Fruit fly (Drosophila melanogaster) whole organism, embryonic: Measurements from ENCODE around the gene Crg-1.

Experiments used
- Bdp1 ChIP-seq: fragments of 200-800 bp; sonication (Bioruptor generic); optimal IDR thresholded peaks from 3 replicates; lab custom pipeline; 2016; ENCODE audit warnings: missing biosample characterization, missing genetic modification characterization
- BtbVII ChIP-seq: fragments of 200-800 bp; sonication (Bioruptor generic); optimal IDR thresholded peaks from 3 replicates; lab custom pipeline; 2017; ENCODE audit warnings: missing biosample characterization, mild to moderate bottlenecking, missing genetic modification characterization
- CG14050 ChIP-seq: fragments of 200-800 bp; sonication (Bioruptor generic); IDR thresholded peaks from 3 replicates; pipeline ENCODE4 v1.3.6; 2022; ENCODE audit warnings: missing biosample characterization, missing genetic modification characterization
- CG15073 ChIP-seq: fragments of 200-800 bp; sonication (Bioruptor generic); optimal IDR thresholded peaks from 2 replicates; lab custom pipeline; 2016; ENCODE audit warnings: missing biosample characterization, missing genetic modification characterization
- CG18011 ChIP-seq: fragments of 200-800 bp; sonication (Bioruptor generic); optimal IDR thresholded peaks from 2 replicates; lab custom pipeline; 2017; ENCODE audit warnings: missing biosample characterization, missing genetic modification characterization, mild to moderate bottlenecking, moderate library complexity, missing genotype
- CG2129 ChIP-seq: fragments of 200-800 bp; sonication (Bioruptor generic); IDR thresholded peaks from 2 replicates; pipeline ENCODE4 v1.3.6; 2022; ENCODE audit warnings: missing biosample characterization, missing genetic modification characterization; ENCODE audit not compliant: partially characterized antibody
- CG2199 ChIP-seq: fragments of 200-800 bp; sonication (Bioruptor generic); IDR thresholded peaks from 3 replicates; pipeline ENCODE4 v1.3.6; 2022; ENCODE audit warnings: missing biosample characterization, missing genetic modification characterization
- CG2875 ChIP-seq: fragments of 200-800 bp; sonication (Bioruptor generic); optimal IDR thresholded peaks from 2 replicates; lab custom pipeline; 2017; ENCODE audit warnings: missing biosample characterization, mild to moderate bottlenecking, missing genetic modification characterization, missing genetic modification reagents
- CG30020 ChIP-seq: fragments of 200-800 bp; optimal IDR thresholded peaks from 2 replicates; lab custom pipeline; 2019; ENCODE audit warnings: missing biosample characterization, mild to moderate bottlenecking, missing genetic modification characterization, moderate library complexity
- CG4360 ChIP-seq: fragments of 200-800 bp; sonication (Bioruptor generic); IDR thresholded peaks from 2 replicates; pipeline ENCODE4 v1.3.6; 2022; ENCODE audit warnings: missing biosample characterization, missing genetic modification characterization
- CG4404 ChIP-seq: fragments of 200-800 bp; sonication (Bioruptor generic); IDR thresholded peaks from 2 replicates; pipeline ENCODE4 v1.3.6; 2022; ENCODE audit warnings: missing biosample characterization, missing genetic modification characterization
- CG5180 ChIP-seq: fragments of 200-800 bp; sonication (Bioruptor generic); optimal IDR thresholded peaks from 3 replicates; lab custom pipeline; 2017; ENCODE audit warnings: missing biosample characterization, missing genetic modification characterization, mild to moderate bottlenecking, moderate library complexity, missing genetic modification reagents
- CG7786 ChIP-seq: fragments of 200-800 bp; sonication (Bioruptor generic); optimal IDR thresholded peaks from 2 replicates; lab custom pipeline; 2016; ENCODE audit warnings: missing biosample characterization, missing genetic modification characterization
- CG8765 ChIP-seq: fragments of 200-800 bp; sonication (Bioruptor generic); IDR thresholded peaks from 2 replicates; pipeline ENCODE4 v1.3.6; 2022; ENCODE audit warnings: missing biosample characterization, missing genetic modification characterization
- CG9437 ChIP-seq: fragments of 200-800 bp; sonication (Bioruptor generic); optimal IDR thresholded peaks from 2 replicates; lab custom pipeline; 2018; ENCODE audit warnings: missing biosample characterization, mild to moderate bottlenecking, missing genetic modification characterization
- CoRest ChIP-seq: fragments of 200-800 bp; sonication (Bioruptor generic); optimal IDR thresholded peaks from 3 replicates; lab custom pipeline; 2018; ENCODE audit warnings: missing biosample characterization, mild to moderate bottlenecking, missing genetic modification characterization, moderate library complexity
- D19A ChIP-seq: fragments of 200-800 bp; optimal IDR thresholded peaks from 3 replicates; lab custom pipeline; 2019; ENCODE audit warnings: missing biosample characterization, mild to moderate bottlenecking, missing genetic modification characterization, moderate library complexity
- Hr3 ChIP-seq: fragments of 200-800 bp; sonication (Bioruptor generic); optimal IDR thresholded peaks from 3 replicates; lab custom pipeline; 2016; ENCODE audit warnings: missing biosample characterization, missing genetic modification characterization
- MBD-R2 ChIP-seq: fragments of 200-800 bp; sonication (Bioruptor generic); IDR thresholded peaks from 2 replicates; pipeline ENCODE4 v1.3.6; 2022; ENCODE audit warnings: missing biosample characterization, missing genetic modification characterization
- Med ChIP-seq: fragments of 200-800 bp; sonication (Bioruptor generic); peaks from one replicate; lab custom pipeline; 2016; ENCODE audit warnings: missing biosample characterization, missing genetic modification characterization, mild to moderate bottlenecking, inconsistent platforms, moderate library complexity
- Oaz ChIP-seq: fragments of 200-800 bp; sonication (Bioruptor generic); IDR thresholded peaks from 2 replicates; pipeline ENCODE4 v1.3.6; 2022; ENCODE audit warnings: missing biosample characterization, missing genetic modification characterization
- Rfx ChIP-seq: fragments of 200-800 bp; sonication (Bioruptor generic); IDR thresholded peaks from 2 replicates; pipeline ENCODE4 v1.3.6; 2022; ENCODE audit warnings: missing biosample characterization, missing genetic modification characterization
- Side ChIP-seq: fragments of 200-800 bp; sonication (Bioruptor generic); optimal IDR thresholded peaks from 2 replicates; lab custom pipeline; 2016; ENCODE audit warnings: missing biosample characterization, missing genetic modification characterization
- ap ChIP-seq: fragments of 200-800 bp; sonication (Bioruptor generic); IDR thresholded peaks from 2 replicates; pipeline ENCODE4 v1.3.6; 2022; ENCODE audit warnings: missing biosample characterization, missing genetic modification characterization
- ase ChIP-seq: fragments of 200-800 bp; sonication (Bioruptor generic); IDR thresholded peaks from 3 replicates; pipeline ENCODE4 v1.3.6; 2022; ENCODE audit warnings: missing biosample characterization, missing genetic modification characterization
- bcd ChIP-seq: fragments of 200-800 bp; sonication (Bioruptor generic); optimal IDR thresholded peaks from 2 replicates; lab custom pipeline; 2017; ENCODE audit warnings: missing biosample characterization, mild to moderate bottlenecking, missing genetic modification characterization
- cg ChIP-seq: fragments of 200-800 bp; sonication (Bioruptor generic); optimal IDR thresholded peaks from 3 replicates; lab custom pipeline; 2019; ENCODE audit warnings: missing biosample characterization, mild to moderate bottlenecking, missing genetic modification characterization, moderate library complexity
- corto ChIP-seq: fragments of 200-800 bp; sonication (Bioruptor generic); optimal IDR thresholded peaks from 2 replicates; lab custom pipeline; 2016; ENCODE audit warnings: missing biosample characterization, mild to moderate bottlenecking, missing genetic modification characterization, moderate library complexity
- crp ChIP-seq, 2 experiments: fragments of 200-800 bp; sonication (Bioruptor generic); optimal IDR thresholded peaks; 2 replicates in 1 of 2; 3 replicates in 1 of 2; lab custom pipeline; 2017; ENCODE audit warnings: missing biosample characterization in 2 of 2, missing genetic modification characterization in 2 of 2, mild to moderate bottlenecking in 1 of 2, moderate library complexity in 1 of 2
- cwo ChIP-seq: fragments of 200-800 bp; sonication (Bioruptor generic); optimal IDR thresholded peaks from 3 replicates; lab custom pipeline; 2017; ENCODE audit warnings: missing biosample characterization, missing genetic modification characterization, mild to moderate bottlenecking, moderate library complexity, missing genetic modification reagents
- dm ChIP-seq: fragments of 200-800 bp; sonication (Bioruptor generic); optimal IDR thresholded peaks from 3 replicates; lab custom pipeline; 2016; ENCODE audit warnings: missing biosample characterization, missing genetic modification characterization
- dmrt11E ChIP-seq: fragments of 200-800 bp; sonication (Bioruptor generic); optimal IDR thresholded peaks from 3 replicates; lab custom pipeline; 2018; ENCODE audit warnings: missing biosample characterization, mild to moderate bottlenecking, missing genetic modification characterization, moderate library complexity
- dpn ChIP-seq, 2 experiments: fragments of 200-800 bp; sonication (Bioruptor generic); optimal IDR thresholded peaks; 3 replicates each; lab custom pipeline; 2016; ENCODE audit warnings: missing biosample characterization in 2 of 2, missing genetic modification characterization in 2 of 2
- ems ChIP-seq: fragments of 200-800 bp; sonication (Bioruptor generic); optimal IDR thresholded peaks from 3 replicates; lab custom pipeline; 2016; ENCODE audit warnings: missing biosample characterization, missing genetic modification characterization
- fd64A ChIP-seq: fragments of 200-800 bp; sonication (Bioruptor generic); optimal IDR thresholded peaks from 3 replicates; lab custom pipeline; 2018; ENCODE audit warnings: missing biosample characterization, mild to moderate bottlenecking, missing genetic modification characterization
- grau ChIP-seq: fragments of 200-800 bp; optimal IDR thresholded peaks from 3 replicates; lab custom pipeline; 2019; ENCODE audit warnings: missing biosample characterization, mild to moderate bottlenecking, missing genetic modification characterization, moderate library complexity
- hbn ChIP-seq: fragments of 200-800 bp; sonication (Bioruptor generic); IDR thresholded peaks from 2 replicates; pipeline ENCODE4 v1.3.6; 2022; ENCODE audit warnings: missing biosample characterization, missing genetic modification characterization; ENCODE audit not compliant: partially characterized antibody
- mirr ChIP-seq: fragments of 200-800 bp; sonication (Bioruptor generic); optimal IDR thresholded peaks from 3 replicates; lab custom pipeline; 2018; ENCODE audit warnings: missing biosample characterization, mild to moderate bottlenecking, missing genetic modification characterization
- phol ChIP-seq: fragments of 200-800 bp; sonication (Bioruptor generic); optimal IDR thresholded peaks from 3 replicates; lab custom pipeline; 2018; ENCODE audit warnings: missing biosample characterization, mild to moderate bottlenecking, missing genetic modification characterization, moderate library complexity
- prd ChIP-seq, 3 experiments: fragments of >200 bp in 2 of 3; fragments of 200-800 bp in 1 of 3; sonication (Bioruptor generic) in 1 of 3; optimal IDR thresholded peaks in 2 of 3; IDR thresholded peaks in 1 of 3; 2 replicates in 2 of 3; 3 replicates in 1 of 3; pipeline versions ENCODE4 v1.3.6 to Lab custom; 2017 to 2022; ENCODE audit warnings: missing biosample characterization in 1 of 3, missing genetic modification characterization in 1 of 3
- psq ChIP-seq: fragments of 200-800 bp; sonication (Bioruptor generic); optimal IDR thresholded peaks from 2 replicates; lab custom pipeline; 2017; ENCODE audit warnings: missing biosample characterization, missing genetic modification characterization
- ranshi ChIP-seq: fragments of 200-800 bp; sonication (Bioruptor generic); IDR thresholded peaks from 2 replicates; pipeline ENCODE4 v1.3.6; 2022; ENCODE audit warnings: missing biosample characterization, missing genetic modification characterization
- slou ChIP-seq: fragments of 200-800 bp; sonication (Bioruptor generic); optimal IDR thresholded peaks from 3 replicates; lab custom pipeline; 2016; ENCODE audit warnings: missing biosample characterization, missing genetic modification characterization
- sr ChIP-seq: fragments of 200-800 bp; sonication (Bioruptor generic); IDR thresholded peaks from 3 replicates; pipeline ENCODE4 v1.3.6; 2022; ENCODE audit warnings: missing biosample characterization, missing genetic modification characterization
- trh ChIP-seq: fragments of 200-800 bp; sonication (Bioruptor generic); optimal IDR thresholded peaks from 2 replicates; lab custom pipeline; 2016; ENCODE audit warnings: missing biosample characterization, missing genetic modification characterization
- vfl ChIP-seq: fragments of 200-800 bp; sonication (Bioruptor generic); optimal IDR thresholded peaks from 2 replicates; lab custom pipeline; 2016; ENCODE audit warnings: missing biosample characterization, missing genetic modification characterization
- z ChIP-seq: fragments of 200-800 bp; sonication (Bioruptor generic); IDR thresholded peaks from 3 replicates; pipeline ENCODE4 v1.3.6; 2022; ENCODE audit warnings: missing biosample characterization, missing genetic modification characterization
- zen2 ChIP-seq: fragments of 200-800 bp; sonication (Bioruptor generic); IDR thresholded peaks from 3 replicates; pipeline ENCODE4 v1.3.6; 2022; ENCODE audit warnings: missing biosample characterization, missing genetic modification characterization; ENCODE audit not compliant: partially characterized antibody
- zf30C ChIP-seq: fragments of 200-800 bp; sonication (Bioruptor generic); optimal IDR thresholded peaks from 3 replicates; lab custom pipeline; 2018; ENCODE audit warnings: missing biosample characterization, mild to moderate bottlenecking, missing genetic modification characterization

The Crg-1 gene

dm6 chrX:3779686-3780407, 13.2 kb upstream of the Crg-1 start (continued):
- TF ChIP-seq cwo (GFP tag; lab: Kevin White, UChicago) (peak; percentile 46), sr (GFP tag; lab: Robert Waterston, UW) (no peak), hbn (GFP tag; lab: Robert Waterston, UW) (no peak), CG2129 (GFP tag; lab: Robert Waterston, UW) (no peak), zen2 (GFP tag; lab: Robert Waterston, UW) (peak; percentile 51; the same call in 2 of the 3 replicates), corto (GFP tag; lab: Kevin White, UChicago) (no peak), vfl (no peak), fd64A (GFP tag; lab: Kevin White, UChicago) (no peak), ap (no peak), ase (peak; percentile 34; the same call in 1 of the 3 replicates), Bdp1 (GFP tag; lab: Kevin White, UChicago) (no peak), D19A (tag; lab: Kevin White, UChicago) (peak; percentile 7), ranshi (GFP tag; lab: Robert Waterston, UW) (no peak; the same call in 1 of the 2 replicates), CG8765 (peak; percentile 63; the same call in 1 of the 2 replicates), CG9437 (GFP tag; lab: Kevin White, UChicago) (no peak), bcd (GFP tag; lab: Kevin White, UChicago) (no peak), CG2875 (GFP tag; lab: Kevin White, UChicago) (no peak), Side (peak; percentile 48), Hr3 (GFP tag; lab: Kevin White, UChicago) (no peak), CG5180 (GFP tag; lab: Kevin White, UChicago) (peak; percentile 89), BtbVII (GFP tag; lab: Kevin White, UChicago) (peak; percentile 2), CG18011 (GFP tag; lab: Kevin White, UChicago) (no peak), ems (GFP tag; lab: Kevin White, UChicago) (no peak), mirr (peak; percentile 32), crp (GFP tag; optimal IDR thresholded peaks at IDR 0.05; lab: Kevin White, UChicago) (peak in 1 of 2 experiments; percentile 50), grau (tag; lab: Kevin White, UChicago) (no peak), CG7786 (GFP tag; lab: Kevin White, UChicago) (no peak), dm (GFP tag; lab: Kevin White, UChicago) (peak; percentile 23), CG30020 (tag; lab: Kevin White, UChicago) (no peak), cg (GFP tag; lab: Kevin White, UChicago) (peak; percentile 47), CG4360 (GFP tag; lab: Robert Waterston, UW) (no peak), CG14050 (no peak), trh (GFP tag; lab: Kevin White, UChicago) (no peak), prd (optimal IDR thresholded peaks at IDR 0.05; lab: Kevin White, UChicago) (no peak), prd (GFP tag; IDR thresholded peaks at IDR 0.05; lab: Robert Waterston, UW) (no peak), Med (GFP tag; lab: Kevin White, UChicago) (peak; percentile 83), dpn (GFP tag; optimal IDR thresholded peaks at IDR 0.05; lab: Kevin White, UChicago) (peak in 1 of 2 experiments; percentile 24), phol (tag; lab: Kevin White, UChicago) (peak; percentile 43), CG4404 (GFP tag; lab: Robert Waterston, UW) (no peak), Oaz (GFP tag; lab: Robert Waterston, UW) (no peak), z (no peak), CG15073 (no peak), dmrt11E (no peak), MBD-R2 (GFP tag; lab: Robert Waterston, UW) (0 out of 2 replicates have a peak, but pooled peaks have one; percentile 28), CoRest (tag; lab: Kevin White, UChicago) (no peak), CG2199 (GFP tag; lab: Robert Waterston, UW) (no peak), zf30C (GFP tag; lab: Kevin White, UChicago) (peak; percentile 65), slou (GFP tag; lab: Kevin White, UChicago) (no peak), Rfx (GFP tag; lab: Robert Waterston, UW) (0 out of 2 replicates have a peak, but pooled peaks have one; percentile 21), psq (peak; percentile 75)
